Fruit fly (Drosophila melanogaster) whole organism, pupa: Measurements from ENCODE around the gene CG11596.

Source experiments
- CG10348 ChIP-seq: fragments of 200-800 bp; sonication (Bioruptor generic); IDR thresholded peaks from 2 replicates; pipeline ENCODE4 v1.3.6; 2022; ENCODE audit warnings: missing biosample characterization, missing genetic modification characterization
- CG12605 ChIP-seq: fragments of 200-800 bp; sonication (Bioruptor generic); IDR thresholded peaks from 2 replicates; pipeline ENCODE4 v1.3.6; 2022; ENCODE audit warnings: missing biosample characterization, missing genetic modification characterization
- CG13204 ChIP-seq: fragments of 200-800 bp; sonication (Bioruptor generic); optimal IDR thresholded peaks from 2 replicates; lab custom pipeline; 2018; ENCODE audit warnings: missing biosample characterization, mild to moderate bottlenecking, missing genetic modification characterization, moderate library complexity
- CG14655 ChIP-seq: fragments of 200-800 bp; sonication (Bioruptor generic); optimal IDR thresholded peaks from 3 replicates; lab custom pipeline; 2017; ENCODE audit warnings: mild to moderate bottlenecking, missing biosample characterization, missing genetic modification reagents, missing genetic modification characterization
- CG15710 ChIP-seq: fragments of 200-800 bp; sonication (Bioruptor generic); optimal IDR thresholded peaks from 2 replicates; lab custom pipeline; 2018; ENCODE audit warnings: missing biosample characterization, mild to moderate bottlenecking, missing genetic modification characterization, moderate library complexity
- CG17806 ChIP-seq: fragments of 200-800 bp; sonication (Bioruptor generic); optimal IDR thresholded peaks from 2 replicates; lab custom pipeline; 2018; ENCODE audit warnings: missing biosample characterization, mild to moderate bottlenecking, missing genetic modification characterization, moderate library complexity
- CG32121 ChIP-seq: fragments of 200-800 bp; sonication (Bioruptor generic); IDR thresholded peaks from 2 replicates; pipeline ENCODE4 v1.3.6; 2022; ENCODE audit warnings: missing biosample characterization, missing genetic modification characterization
- CG34367 ChIP-seq: fragments of 200-800 bp; sonication (Bioruptor generic); optimal IDR thresholded peaks from 2 replicates; lab custom pipeline; 2018; ENCODE audit warnings: missing biosample characterization, mild to moderate bottlenecking, missing genetic modification characterization
- CG4496 ChIP-seq: fragments of 200-800 bp; sonication (Bioruptor generic); IDR thresholded peaks from 3 replicates; pipeline ENCODE4 v1.3.6; 2022; ENCODE audit warnings: missing biosample characterization, missing genetic modification characterization
- CG8159 ChIP-seq: fragments of 200-800 bp; sonication (Bioruptor generic); optimal IDR thresholded peaks from 3 replicates; lab custom pipeline; 2018; ENCODE audit warnings: missing biosample characterization, mild to moderate bottlenecking, missing genetic modification characterization, moderate library complexity
- CG8301 ChIP-seq: fragments of 200-800 bp; sonication (Bioruptor generic); optimal IDR thresholded peaks from 2 replicates; lab custom pipeline; 2018; ENCODE audit warnings: missing biosample characterization, mild to moderate bottlenecking, missing genetic modification characterization
- CG9948 ChIP-seq: fragments of 200-800 bp; sonication (Bioruptor generic); optimal IDR thresholded peaks from 2 replicates; lab custom pipeline; 2018; ENCODE audit warnings: missing biosample characterization, mild to moderate bottlenecking, missing genetic modification characterization, moderate library complexity
- D1 ChIP-seq: fragments of 200-800 bp; sonication (Bioruptor generic); optimal IDR thresholded peaks from 2 replicates; lab custom pipeline; 2018; ENCODE audit warnings: missing biosample characterization, mild to moderate bottlenecking, missing genetic modification characterization, moderate library complexity
- EcR ChIP-seq: fragments of 200-800 bp; sonication (Bioruptor generic); optimal IDR thresholded peaks from 3 replicates; lab custom pipeline; 2019; ENCODE audit warnings: missing biosample characterization, missing genetic modification characterization, mild to moderate bottlenecking, moderate library complexity, missing genetic modification reagents
- Ets98B ChIP-seq: fragments of 200-800 bp; sonication (Bioruptor generic); IDR thresholded peaks from 2 replicates; pipeline ENCODE4 v1.3.6; 2022; ENCODE audit warnings: missing biosample characterization, missing genetic modification characterization
- Pif1A ChIP-seq: fragments of 200-800 bp; sonication (Bioruptor generic); optimal IDR thresholded peaks from 3 replicates; lab custom pipeline; 2016; ENCODE audit warnings: missing biosample characterization, missing genetic modification characterization
- Pif1B ChIP-seq: fragments of 200-800 bp; sonication (Bioruptor generic); optimal IDR thresholded peaks from 3 replicates; lab custom pipeline; 2016; ENCODE audit warnings: missing biosample characterization, missing genetic modification characterization
- Snoo ChIP-seq: fragments of 200-800 bp; sonication (Bioruptor generic); optimal IDR thresholded peaks from 3 replicates; lab custom pipeline; 2017; ENCODE audit warnings: missing biosample characterization, mild to moderate bottlenecking, missing genetic modification characterization, inconsistent platforms
- fd96Ca ChIP-seq: fragments of 200-800 bp; sonication (Bioruptor generic); IDR thresholded peaks from 3 replicates; pipeline ENCODE4 v1.3.6; 2022; ENCODE audit warnings: missing biosample characterization, missing genetic modification characterization
- gl ChIP-seq: fragments of 200-800 bp; sonication (Bioruptor generic); optimal IDR thresholded peaks from 2 replicates; lab custom pipeline; 2018; ENCODE audit warnings: missing biosample characterization, mild to moderate bottlenecking, missing genetic modification characterization
- rn ChIP-seq: fragments of 200-800 bp; sonication (Bioruptor generic); IDR thresholded peaks from 2 replicates; pipeline ENCODE4 v1.3.6; 2022; ENCODE audit warnings: missing biosample characterization, missing genetic modification characterization

The CG11596 gene

DNA sequence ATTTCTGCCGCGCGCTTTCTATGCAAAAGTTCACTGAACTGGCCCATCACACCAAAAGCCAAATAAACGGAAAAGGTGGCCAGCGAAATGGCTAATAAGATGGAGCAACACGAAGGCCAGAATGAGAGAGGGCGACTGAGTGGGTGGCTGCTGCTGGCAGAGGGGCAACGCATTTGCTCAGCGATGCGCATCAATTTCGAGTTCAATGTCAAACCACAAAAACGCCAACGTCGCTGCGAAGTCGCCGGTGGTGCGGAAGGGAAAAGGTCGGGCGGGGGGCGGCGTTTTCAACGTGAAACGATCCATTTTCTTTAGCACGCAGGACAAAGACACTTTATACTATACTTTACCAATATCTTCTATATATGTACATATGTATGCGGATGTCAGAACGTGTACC lies 22.1 kb downstream of the CG11596 start:
- TF ChIP-seq CG8159 (tag; lab: Kevin White, UChicago) (no peak), CG10348 (GFP tag; lab: Robert Waterston, UW) (no peak)

DNA sequence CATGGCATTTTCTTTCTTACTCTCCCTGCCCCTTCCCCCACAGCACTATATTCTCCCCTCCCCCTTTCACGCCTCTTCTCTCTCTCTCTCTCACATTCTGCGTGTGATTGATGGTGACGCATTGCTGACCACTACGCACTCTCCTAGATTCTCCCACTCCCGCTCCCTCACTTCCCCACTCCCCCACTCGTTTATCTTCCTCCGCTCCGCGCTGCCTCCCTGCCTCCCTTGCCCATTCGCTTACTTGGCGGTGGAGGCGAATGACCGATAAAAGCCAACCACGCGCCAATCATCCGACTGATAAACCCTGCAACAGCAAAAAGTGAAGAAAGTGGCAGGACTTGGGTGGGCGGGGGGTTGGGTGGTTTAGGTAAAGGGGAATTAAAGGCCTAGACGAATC lies 22.8 kb downstream of the CG11596 start:
- TF ChIP-seq CG13204 (no peak), CG34367 (tag; lab: Kevin White, UChicago) (no peak), Ets98B (GFP tag; lab: Robert Waterston, UW) (no peak), CG14655 (GFP tag; lab: Kevin White, UChicago) (no peak), fd96Ca (GFP tag; lab: Robert Waterston, UW) (no peak), rn (GFP tag; lab: Robert Waterston, UW) (no peak), CG32121 (GFP tag; lab: Robert Waterston, UW) (no peak), EcR (GFP tag; lab: Kevin White, UChicago) (peak; percentile 99)

DNA sequence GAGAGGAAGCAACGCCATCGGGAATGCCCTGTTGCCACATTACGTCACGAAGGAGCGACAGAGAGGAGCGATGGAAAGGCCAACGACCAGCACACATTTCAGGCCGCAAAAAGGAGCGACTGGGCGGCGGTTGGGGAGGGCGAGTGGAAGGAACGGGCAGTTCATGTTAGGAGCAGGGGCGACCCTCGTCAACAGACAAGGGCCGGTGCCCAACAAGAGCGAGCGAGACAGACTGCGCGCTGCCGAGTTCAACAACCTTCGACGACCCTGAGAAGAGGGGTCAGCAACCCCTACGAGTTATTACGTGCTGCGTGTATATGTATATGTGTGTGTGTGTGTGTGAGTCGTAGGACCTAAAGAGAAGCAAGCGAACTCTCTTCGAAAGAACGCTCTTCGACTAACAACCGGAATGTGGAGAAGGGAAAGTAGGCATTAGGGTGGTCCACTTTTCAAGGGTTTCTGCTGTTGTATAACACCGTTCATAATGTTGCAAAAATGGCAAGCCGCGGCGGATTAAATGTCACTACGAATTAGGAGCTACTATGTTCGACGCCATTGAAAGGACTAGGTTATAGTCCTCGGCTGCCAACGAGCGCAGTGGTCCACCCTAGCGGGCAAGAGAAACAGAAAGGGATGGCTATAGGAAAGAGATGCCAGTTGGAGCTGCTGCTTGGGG lies 24.0 kb downstream of the CG11596 start:
- TF ChIP-seq CG8301: peak; percentile 99
- peak; percentile 99 for TF ChIP-seq Snoo (tag; lab: Kevin White, UChicago)
- TF ChIP-seq CG14655 (GFP tag; lab: Kevin White, UChicago): peak; percentile 99
- peak; percentile 99 for TF ChIP-seq Pif1A (GFP tag; lab: Kevin White, UChicago)
- peak; percentile 99 for TF ChIP-seq CG9948 (tag; lab: Kevin White, UChicago)
- peak; percentile 99 for TF ChIP-seq CG4496 (GFP tag; lab: Robert Waterston, UW)
- TF ChIP-seq CG8159 (tag; lab: Kevin White, UChicago): peak; percentile 100
- TF ChIP-seq CG10348 (GFP tag; lab: Robert Waterston, UW): peak; percentile 82
- peak; percentile 98 for TF ChIP-seq CG32121 (GFP tag; lab: Robert Waterston, UW)
- TF ChIP-seq fd96Ca (GFP tag; lab: Robert Waterston, UW): peak; percentile 99
- TF ChIP-seq CG12605 (GFP tag; lab: Robert Waterston, UW): peak; percentile 98
- TF ChIP-seq CG15710 (tag; lab: Kevin White, UChicago): peak; percentile 98
- TF ChIP-seq gl: peak; percentile 98
- peak; percentile 92 for TF ChIP-seq rn (GFP tag; lab: Robert Waterston, UW)
- TF ChIP-seq CG17806 (tag; lab: Kevin White, UChicago): peak; percentile 99
- peak; percentile 100 for TF ChIP-seq EcR (GFP tag; lab: Kevin White, UChicago)
- TF ChIP-seq Ets98B (GFP tag; lab: Robert Waterston, UW): peak; percentile 98
- TF ChIP-seq CG13204: peak; percentile 92
- peak; percentile 99 for TF ChIP-seq CG34367 (tag; lab: Kevin White, UChicago)
- TF ChIP-seq Pif1B (GFP tag; lab: Kevin White, UChicago): peak; percentile 99
- TF ChIP-seq D1: peak; percentile 95

DNA sequence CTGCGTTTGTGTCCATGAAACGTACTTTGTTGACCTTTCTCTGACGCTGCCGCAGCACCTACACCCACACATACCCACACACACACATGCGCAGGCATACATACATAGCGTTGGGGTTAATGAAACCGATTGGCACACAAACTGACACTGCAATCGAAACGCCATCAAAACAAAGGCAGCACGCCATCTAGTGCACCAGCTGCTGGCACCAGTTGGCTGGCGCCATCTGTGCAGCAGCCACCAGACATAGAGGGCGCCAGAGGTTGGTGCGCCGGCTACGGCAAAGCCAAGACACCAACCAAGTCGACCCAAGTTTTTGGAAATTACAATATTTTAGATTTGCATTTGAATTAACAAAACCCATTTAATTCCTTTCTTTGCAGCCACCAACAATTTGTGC lies 25.4 kb downstream of the CG11596 start:
- TF ChIP-seq Pif1B (GFP tag; lab: Kevin White, UChicago) (no peak), EcR (GFP tag; lab: Kevin White, UChicago) (peak; percentile 98), CG8159 (tag; lab: Kevin White, UChicago) (no peak), CG4496 (GFP tag; lab: Robert Waterston, UW) (peak; percentile 59; the same call in 1 of the 3 replicates), CG9948 (tag; lab: Kevin White, UChicago) (no peak), CG15710 (tag; lab: Kevin White, UChicago) (no peak), fd96Ca (GFP tag; lab: Robert Waterston, UW) (no peak)

DNA sequence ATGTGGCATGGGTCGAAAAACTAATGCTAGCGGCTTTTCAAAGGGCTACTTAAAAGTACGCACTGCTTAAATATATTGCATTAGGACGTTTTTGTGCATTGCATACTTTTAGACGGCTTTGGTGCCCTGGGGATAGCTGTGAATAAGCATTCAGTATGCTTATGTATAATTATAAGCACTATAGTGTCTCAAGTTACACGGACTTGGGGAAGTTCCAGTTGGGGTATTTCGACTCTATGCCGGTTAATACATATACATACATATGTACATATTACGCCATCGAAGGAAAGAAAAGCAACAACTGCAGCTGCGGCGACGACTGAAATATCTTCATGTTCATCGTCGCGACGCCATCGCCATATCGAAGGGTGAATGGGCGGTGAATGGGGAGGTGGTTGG lies 35.7 kb downstream of the CG11596 start:
- no peak for TF ChIP-seq CG8301
- TF ChIP-seq CG8159 (tag; lab: Kevin White, UChicago): no peak
- no peak for TF ChIP-seq fd96Ca (GFP tag; lab: Robert Waterston, UW)
- TF ChIP-seq CG13204: no peak
- no peak for TF ChIP-seq Pif1B (GFP tag; lab: Kevin White, UChicago)
- TF ChIP-seq Ets98B (GFP tag; lab: Robert Waterston, UW): no peak
- no peak for TF ChIP-seq CG4496 (GFP tag; lab: Robert Waterston, UW)
- TF ChIP-seq gl: no peak
- no peak for TF ChIP-seq rn (GFP tag; lab: Robert Waterston, UW)
- TF ChIP-seq CG15710 (tag; lab: Kevin White, UChicago): no peak
- no peak for TF ChIP-seq CG32121 (GFP tag; lab: Robert Waterston, UW)
- no peak for TF ChIP-seq CG9948 (tag; lab: Kevin White, UChicago)
- no peak for TF ChIP-seq CG34367 (tag; lab: Kevin White, UChicago)
- TF ChIP-seq D1: no peak
- TF ChIP-seq CG10348 (GFP tag; lab: Robert Waterston, UW): no peak
- TF ChIP-seq CG12605 (GFP tag; lab: Robert Waterston, UW): no peak
- TF ChIP-seq EcR (GFP tag; lab: Kevin White, UChicago): no peak

DNA sequence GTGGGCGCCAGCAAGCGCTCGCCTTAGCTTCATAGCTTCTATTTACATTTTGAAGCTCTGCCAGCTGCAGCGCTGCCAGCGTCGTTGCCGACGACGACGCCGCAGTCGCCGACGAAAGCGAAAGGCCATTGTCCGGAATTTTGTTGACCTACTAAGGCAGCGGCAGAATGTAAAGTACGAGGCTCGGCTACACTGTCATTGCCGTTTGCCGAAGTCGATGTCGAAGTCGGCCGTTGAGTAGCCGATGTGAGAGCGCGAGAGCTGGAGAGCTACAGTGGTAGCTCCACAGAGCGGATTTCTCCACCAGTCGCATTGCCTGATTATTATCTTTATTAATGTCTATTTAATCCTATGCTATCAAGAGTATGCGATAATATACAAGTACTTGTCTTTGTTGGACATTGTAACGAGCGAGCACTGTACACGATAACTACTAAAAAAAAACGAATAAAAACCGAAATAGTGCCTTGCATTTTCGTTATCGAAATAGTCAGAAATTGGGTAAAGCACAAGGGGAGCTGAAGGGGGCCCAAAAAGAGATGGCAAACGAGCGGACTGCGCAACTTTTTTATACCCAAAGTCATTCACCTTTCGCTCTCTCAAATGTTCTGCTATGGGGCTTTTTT lies 36.2 kb downstream of the CG11596 start:
- TF ChIP-seq CG8301 (peak; percentile 77), CG9948 (tag; lab: Kevin White, UChicago) (peak; percentile 37), Ets98B (GFP tag; lab: Robert Waterston, UW) (peak; percentile 97), CG32121 (GFP tag; lab: Robert Waterston, UW) (peak; percentile 99), Pif1A (GFP tag; lab: Kevin White, UChicago) (peak; percentile 81), CG34367 (tag; lab: Kevin White, UChicago) (peak; percentile 12), gl (no peak), CG10348 (GFP tag; lab: Robert Waterston, UW) (peak; percentile 92), CG15710 (tag; lab: Kevin White, UChicago) (peak; percentile 58), D1 (no peak), CG14655 (GFP tag; lab: Kevin White, UChicago) (peak; percentile 60), CG13204 (peak; percentile 15), CG4496 (GFP tag; lab: Robert Waterston, UW) (peak; percentile 98), CG8159 (tag; lab: Kevin White, UChicago) (peak; percentile 58), CG17806 (tag; lab: Kevin White, UChicago) (peak; percentile 30), rn (GFP tag; lab: Robert Waterston, UW) (peak; percentile 89), fd96Ca (GFP tag; lab: Robert Waterston, UW) (peak; percentile 98), EcR (GFP tag; lab: Kevin White, UChicago) (peak; percentile 81), Pif1B (GFP tag; lab: Kevin White, UChicago) (peak; percentile 73), Snoo (tag; lab: Kevin White, UChicago) (peak; percentile 68), CG12605 (GFP tag; lab: Robert Waterston, UW) (peak; percentile 90)
